Fruit fly (Drosophila melanogaster) whole organism, embryonic: ENCODE results near the gene Ero1L.

Source experiments
- Ada2b ChIP-seq: fragments of 200-800 bp; sonication (Bioruptor generic); IDR thresholded peaks from 2 replicates; pipeline ENCODE4 v1.3.6; 2022; ENCODE audit warnings: missing biosample characterization, missing genetic modification characterization
- Atf6 ChIP-seq: fragments of 200-800 bp; sonication (Bioruptor generic); IDR thresholded peaks from 2 replicates; pipeline ENCODE4 v1.3.6; 2022; ENCODE audit warnings: missing biosample characterization, missing genetic modification characterization
- Bdp1 ChIP-seq: fragments of 200-800 bp; sonication (Bioruptor generic); optimal IDR thresholded peaks from 3 replicates; lab custom pipeline; 2016; ENCODE audit warnings: missing biosample characterization, missing genetic modification characterization
- CG10147 ChIP-seq: fragments of 200-800 bp; sonication (Bioruptor generic); optimal IDR thresholded peaks from 2 replicates; lab custom pipeline; 2019; ENCODE audit warnings: missing biosample characterization, mild to moderate bottlenecking, missing genetic modification characterization, moderate library complexity
- CG12219 ChIP-seq: fragments of 200-800 bp; sonication (Bioruptor generic); optimal IDR thresholded peaks from 3 replicates; lab custom pipeline; 2018; ENCODE audit warnings: missing biosample characterization, mild to moderate bottlenecking, missing genetic modification characterization
- CG14050 ChIP-seq: fragments of 200-800 bp; sonication (Bioruptor generic); IDR thresholded peaks from 3 replicates; pipeline ENCODE4 v1.3.6; 2022; ENCODE audit warnings: missing biosample characterization, missing genetic modification characterization
- CG14710 ChIP-seq: fragments of 200-800 bp; sonication (Bioruptor generic); optimal IDR thresholded peaks from 3 replicates; lab custom pipeline; 2019; ENCODE audit warnings: missing biosample characterization, mild to moderate bottlenecking, missing genetic modification characterization, moderate library complexity
- CG14860 ChIP-seq: fragments of 200-800 bp; sonication (Bioruptor generic); IDR thresholded peaks from 3 replicates; pipeline ENCODE4 v1.3.6; 2022; ENCODE audit warnings: missing biosample characterization, missing genetic modification characterization; ENCODE audit not compliant: partially characterized antibody
- CG14965 ChIP-seq: fragments of 200-800 bp; sonication (Bioruptor generic); optimal IDR thresholded peaks from 2 replicates; lab custom pipeline; 2016; ENCODE audit warnings: missing biosample characterization, missing genetic modification characterization, borderline replicate concordance
- CG1603 ChIP-seq: fragments of 200-800 bp; sonication (Bioruptor generic); optimal IDR thresholded peaks from 2 replicates; lab custom pipeline; 2019; ENCODE audit warnings: missing biosample characterization, mild to moderate bottlenecking, missing genetic modification characterization, moderate library complexity
- CG16813 ChIP-seq: fragments of 200-800 bp; sonication (Bioruptor generic); IDR thresholded peaks from 3 replicates; pipeline ENCODE4 v1.3.6; 2022; ENCODE audit warnings: missing biosample characterization, missing genetic modification characterization; ENCODE audit not compliant: partially characterized antibody
- CG18011 ChIP-seq: fragments of 200-800 bp; sonication (Bioruptor generic); optimal IDR thresholded peaks from 2 replicates; lab custom pipeline; 2017; ENCODE audit warnings: missing biosample characterization, missing genetic modification characterization, mild to moderate bottlenecking, moderate library complexity, missing genotype
- CG18764 ChIP-seq: fragments of 200-800 bp; sonication (Bioruptor generic); optimal IDR thresholded peaks from 3 replicates; lab custom pipeline; 2016; ENCODE audit warnings: missing biosample characterization, missing genetic modification characterization
- CG2129 ChIP-seq: fragments of 200-800 bp; sonication (Bioruptor generic); IDR thresholded peaks from 2 replicates; pipeline ENCODE4 v1.3.6; 2022; ENCODE audit warnings: missing biosample characterization, missing genetic modification characterization; ENCODE audit not compliant: partially characterized antibody
- CG2202 ChIP-seq: fragments of 200-800 bp; sonication (Bioruptor generic); optimal IDR thresholded peaks from 2 replicates; lab custom pipeline; 2018; ENCODE audit warnings: missing biosample characterization, mild to moderate bottlenecking, missing genetic modification characterization
- CG32772 ChIP-seq: fragments of 200-800 bp; sonication (Bioruptor generic); IDR thresholded peaks from 2 replicates; pipeline ENCODE4 v1.3.6; 2022; ENCODE audit warnings: missing biosample characterization, missing genetic modification characterization
- CG4282 ChIP-seq: fragments of 200-800 bp; sonication (Bioruptor generic); optimal IDR thresholded peaks from 2 replicates; lab custom pipeline; 2016; ENCODE audit warnings: missing biosample characterization, missing genetic modification characterization
- CG7357 ChIP-seq: fragments of 200-800 bp; sonication (Bioruptor generic); IDR thresholded peaks from 3 replicates; pipeline ENCODE4 v1.3.6; 2022; ENCODE audit warnings: missing biosample characterization, missing genetic modification characterization
- CG8924 ChIP-seq: fragments of 200-800 bp; optimal IDR thresholded peaks from 3 replicates; lab custom pipeline; 2019; ENCODE audit warnings: missing biosample characterization, mild to moderate bottlenecking, missing genetic modification characterization, moderate library complexity
- Dbx ChIP-seq: fragments of 200-800 bp; sonication (Bioruptor generic); IDR thresholded peaks from 3 replicates; pipeline ENCODE4 v1.3.6; 2022; ENCODE audit warnings: missing biosample characterization, missing genetic modification characterization
- Ets65A ChIP-seq: fragments of 200-800 bp; sonication (Bioruptor generic); peaks from one replicate; lab custom pipeline; 2016; ENCODE audit warnings: missing biosample characterization, missing genetic modification characterization
- Hand ChIP-seq: fragments of 200-800 bp; sonication (Bioruptor generic); optimal IDR thresholded peaks from 2 replicates; lab custom pipeline; 2017; ENCODE audit warnings: mild to moderate bottlenecking, missing biosample characterization, missing genetic modification reagents, missing genetic modification characterization
- HmgZ ChIP-seq: fragments of 200-800 bp; sonication (Bioruptor generic); optimal IDR thresholded peaks from 2 replicates; lab custom pipeline; 2018; ENCODE audit warnings: missing biosample characterization, mild to moderate bottlenecking, missing genetic modification characterization
- NK7.1 ChIP-seq: fragments of 200-800 bp; sonication (Bioruptor generic); optimal IDR thresholded peaks from 3 replicates; lab custom pipeline; 2016; ENCODE audit warnings: missing biosample characterization, missing genetic modification characterization
- Nf-YC ChIP-seq: fragments of 200-800 bp; optimal IDR thresholded peaks from 3 replicates; lab custom pipeline; 2019; ENCODE audit warnings: missing biosample characterization, mild to moderate bottlenecking, missing genetic modification characterization, moderate library complexity
- Opbp ChIP-seq: fragments of 200-800 bp; sonication (Bioruptor generic); IDR thresholded peaks from 3 replicates; pipeline ENCODE4 v1.3.6; 2022; ENCODE audit warnings: missing biosample characterization, missing genetic modification characterization; ENCODE audit not compliant: partially characterized antibody
- Sox102F ChIP-seq: fragments of 200-800 bp; sonication (Bioruptor generic); optimal IDR thresholded peaks from 2 replicates; lab custom pipeline; 2018; ENCODE audit warnings: missing biosample characterization, mild to moderate bottlenecking, missing genetic modification characterization, moderate library complexity
- Tbp ChIP-seq: fragments of >200 bp; optimal IDR thresholded peaks from 2 replicates; lab custom pipeline; 2018; ENCODE audit warnings: missing biosample characterization, missing genetic modification characterization
- al ChIP-seq: fragments of 200-800 bp; sonication (Bioruptor generic); IDR thresholded peaks from 2 replicates; pipeline ENCODE4 v1.3.6; 2022; ENCODE audit warnings: missing biosample characterization, missing genetic modification characterization
- bcd ChIP-seq: fragments of 200-800 bp; sonication (Bioruptor generic); optimal IDR thresholded peaks from 2 replicates; lab custom pipeline; 2017; ENCODE audit warnings: missing biosample characterization, mild to moderate bottlenecking, missing genetic modification characterization
- bigmax ChIP-seq: fragments of 200-800 bp; sonication (Bioruptor generic); optimal IDR thresholded peaks from 2 replicates; lab custom pipeline; 2018; ENCODE audit warnings: missing biosample characterization, mild to moderate bottlenecking, missing genetic modification characterization
- cato ChIP-seq: fragments of 200-800 bp; sonication (Bioruptor generic); optimal IDR thresholded peaks from 2 replicates; lab custom pipeline; 2016; ENCODE audit warnings: missing biosample characterization, missing genetic modification characterization, borderline replicate concordance
- caup ChIP-seq: fragments of 200-800 bp; sonication (Bioruptor generic); optimal IDR thresholded peaks from 3 replicates; lab custom pipeline; 2017; ENCODE audit warnings: missing biosample characterization, mild to moderate bottlenecking, missing genetic modification characterization, moderate library complexity; ENCODE audit not compliant: severe bottlenecking
- cg ChIP-seq: fragments of 200-800 bp; sonication (Bioruptor generic); optimal IDR thresholded peaks from 3 replicates; lab custom pipeline; 2019; ENCODE audit warnings: missing biosample characterization, mild to moderate bottlenecking, missing genetic modification characterization, moderate library complexity
- chinmo ChIP-seq: fragments of 200-800 bp; sonication (Bioruptor generic); IDR thresholded peaks from 4 replicates; pipeline ENCODE4 v1.3.6; 2022; ENCODE audit warnings: missing biosample characterization, missing genetic modification characterization; ENCODE audit not compliant: partially characterized antibody
- dpn ChIP-seq, 2 experiments: fragments of 200-800 bp; sonication (Bioruptor generic); optimal IDR thresholded peaks; 3 replicates each; lab custom pipeline; 2016; ENCODE audit warnings: missing biosample characterization in 2 of 2, missing genetic modification characterization in 2 of 2
- eyg ChIP-seq: fragments of 200-800 bp; sonication (Bioruptor generic); optimal IDR thresholded peaks from 3 replicates; lab custom pipeline; 2016; ENCODE audit warnings: missing biosample characterization, missing genetic modification characterization
- fd64A ChIP-seq: fragments of 200-800 bp; sonication (Bioruptor generic); optimal IDR thresholded peaks from 3 replicates; lab custom pipeline; 2018; ENCODE audit warnings: missing biosample characterization, mild to moderate bottlenecking, missing genetic modification characterization
- gcm2 ChIP-seq: fragments of 200-800 bp; sonication (Bioruptor generic); optimal IDR thresholded peaks from 2 replicates; lab custom pipeline; 2016; ENCODE audit warnings: missing biosample characterization, missing genetic modification characterization
- grn ChIP-seq: fragments of 200-800 bp; sonication (Bioruptor generic); optimal IDR thresholded peaks from 3 replicates; lab custom pipeline; 2017; ENCODE audit warnings: missing biosample characterization, missing genetic modification characterization
- gsb-n ChIP-seq: fragments of 200-800 bp; sonication (Bioruptor generic); optimal IDR thresholded peaks from 3 replicates; lab custom pipeline; 2018; ENCODE audit warnings: missing biosample characterization, mild to moderate bottlenecking, missing genetic modification characterization
- her ChIP-seq: fragments of 200-800 bp; sonication (Bioruptor generic); optimal IDR thresholded peaks from 2 replicates; lab custom pipeline; 2016; ENCODE audit warnings: missing biosample characterization, missing genetic modification characterization
- lilli ChIP-seq: fragments of 200-800 bp; sonication (Bioruptor generic); optimal IDR thresholded peaks from 3 replicates; lab custom pipeline; 2016; ENCODE audit warnings: missing biosample characterization, missing genetic modification characterization
- sens ChIP-seq: fragments of 200-800 bp; sonication (Bioruptor generic); peaks from one replicate; lab custom pipeline; 2016; ENCODE audit warnings: missing biosample characterization, missing genetic modification characterization
- sisA ChIP-seq: fragments of 200-800 bp; sonication (Bioruptor generic); IDR thresholded peaks from 2 replicates; pipeline ENCODE4 v1.3.6; 2022; ENCODE audit warnings: missing biosample characterization, missing genetic modification characterization
- so ChIP-seq: fragments of 200-800 bp; sonication (Bioruptor generic); IDR thresholded peaks from 3 replicates; pipeline ENCODE4 v1.3.6; 2022; ENCODE audit warnings: missing biosample characterization, missing genetic modification characterization
- sob ChIP-seq: fragments of 200-800 bp; sonication (Bioruptor generic); IDR thresholded peaks from 2 replicates; pipeline ENCODE4 v1.3.6; 2022; ENCODE audit warnings: missing biosample characterization, missing genetic modification characterization
- vfl ChIP-seq: fragments of 200-800 bp; sonication (Bioruptor generic); optimal IDR thresholded peaks from 2 replicates; lab custom pipeline; 2016; ENCODE audit warnings: missing biosample characterization, missing genetic modification characterization
- vvl ChIP-seq: fragments of 200-800 bp; sonication (Bioruptor generic); IDR thresholded peaks from 2 replicates; pipeline ENCODE4 v1.3.6; 2022; ENCODE audit warnings: missing biosample characterization, missing genetic modification characterization
- zen ChIP-seq: fragments of 200-800 bp; sonication (Bioruptor generic); optimal IDR thresholded peaks from 3 replicates; lab custom pipeline; 2018; ENCODE audit warnings: missing biosample characterization, mild to moderate bottlenecking, missing genetic modification characterization, moderate library complexity

The Ero1L gene

dm6 chr3L:4122185-4122767, 47.9 kb upstream of the Ero1L start, which contains the start of gene Chd64 (continued):
- TF ChIP-seq cato (GFP tag; lab: Kevin White, UChicago) (no peak), cg (no peak), HmgZ (peak; percentile 71), Dbx (GFP tag; lab: Robert Waterston, UW) (peak; percentile 77), CG2129 (GFP tag; lab: Robert Waterston, UW) (no peak), sisA (no peak), Opbp (GFP tag; lab: Robert Waterston, UW) (peak; percentile 48; the same call in 1 of the 3 replicates), Nf-YC (tag; lab: Kevin White, UChicago) (peak; percentile 48), gcm2 (no peak), zen (no peak), so (GFP tag; lab: Robert Waterston, UW) (peak; percentile 15; the same call in 1 of the 3 replicates), CG1603 (tag; lab: Kevin White, UChicago) (no peak), sens (GFP tag; lab: Kevin White, UChicago) (peak; percentile 47), Ets65A (GFP tag; lab: Kevin White, UChicago) (no peak), lilli (peak; percentile 67), sob (GFP tag; lab: Robert Waterston, UW) (peak; percentile 62; the same call in 1 of the 2 replicates), vvl (GFP tag; lab: Robert Waterston, UW) (peak; percentile 76), CG12219 (GFP tag; lab: Kevin White, UChicago) (peak; percentile 55), CG14860 (peak; percentile 26; the same call in 1 of the 3 replicates), al (GFP tag; lab: Robert Waterston, UW) (no peak), Sox102F (GFP tag; lab: Kevin White, UChicago) (no peak), chinmo (GFP tag; lab: Robert Waterston, UW) (peak; percentile 91; the same call in 3 of the 4 replicates), vfl (GFP tag; lab: Kevin White, UChicago) (no peak), Bdp1 (GFP tag; lab: Kevin White, UChicago) (no peak), eyg (GFP tag; lab: Kevin White, UChicago) (no peak), Tbp (no peak), Hand (GFP tag; lab: Kevin White, UChicago) (peak; percentile 68), bcd (no peak), CG18764 (GFP tag; lab: Kevin White, UChicago) (no peak), CG14710 (no peak), NK7.1 (GFP tag; lab: Kevin White, UChicago) (no peak), gsb-n (tag; lab: Kevin White, UChicago) (no peak), CG8924 (peak; percentile 39), CG16813 (GFP tag; lab: Robert Waterston, UW) (0 out of 3 replicates have a peak, but pooled peaks have one; percentile 20), CG7357 (GFP tag; lab: Robert Waterston, UW) (no peak), CG2202 (tag; lab: Kevin White, UChicago) (no peak), her (GFP tag; lab: Kevin White, UChicago) (peak; percentile 12), Ada2b (peak; percentile 5; the same call in 1 of the 2 replicates), CG14965 (GFP tag; lab: Kevin White, UChicago) (no peak), CG18011 (GFP tag; lab: Kevin White, UChicago) (no peak), fd64A (no peak), Atf6 (peak; percentile 71), CG14050 (GFP tag; lab: Robert Waterston, UW) (no peak; the same call in 2 of the 3 replicates), CG10147 (GFP tag; lab: Kevin White, UChicago) (peak; percentile 33), CG4282 (GFP tag; lab: Kevin White, UChicago) (no peak), bigmax (no peak), dpn (GFP tag; optimal IDR thresholded peaks at IDR 0.05; lab: Kevin White, UChicago) (peak; percentile 25 to 57), CG32772 (GFP tag; lab: Robert Waterston, UW) (no peak), caup (GFP tag; lab: Kevin White, UChicago) (peak; percentile 62), grn (peak; percentile 75)
